Fruit fly (Drosophila melanogaster) whole organism, embryonic: ENCODE measurements around the gene CG15019.

Experiments
- Antp ChIP-seq: fragments of 200-800 bp; sonication (Bioruptor generic); optimal IDR thresholded peaks from 3 replicates; lab custom pipeline; 2016; ENCODE audit warnings: missing biosample characterization, missing genetic modification characterization
- Asciz ChIP-seq: fragments of 200-800 bp; sonication (Bioruptor generic); optimal IDR thresholded peaks from 2 replicates; lab custom pipeline; 2017; ENCODE audit warnings: missing biosample characterization, mild to moderate bottlenecking, missing genetic modification characterization, missing genetic modification reagents
- Bgb ChIP-seq: fragments of 200-800 bp; sonication (Bioruptor generic); IDR thresholded peaks from 2 replicates; pipeline ENCODE4 v1.3.6; 2022; ENCODE audit warnings: missing biosample characterization, missing genetic modification characterization; ENCODE audit not compliant: partially characterized antibody
- BtbVII ChIP-seq: fragments of 200-800 bp; sonication (Bioruptor generic); optimal IDR thresholded peaks from 3 replicates; lab custom pipeline; 2017; ENCODE audit warnings: missing biosample characterization, mild to moderate bottlenecking, missing genetic modification characterization
- CG10147 ChIP-seq: fragments of 200-800 bp; sonication (Bioruptor generic); optimal IDR thresholded peaks from 2 replicates; lab custom pipeline; 2019; ENCODE audit warnings: missing biosample characterization, mild to moderate bottlenecking, missing genetic modification characterization, moderate library complexity
- CG10565 ChIP-seq: fragments of 200-800 bp; sonication (Bioruptor generic); optimal IDR thresholded peaks from 3 replicates; lab custom pipeline; 2016; ENCODE audit warnings: missing biosample characterization, mild to moderate bottlenecking, missing genetic modification characterization
- CG10959 ChIP-seq: fragments of 200-800 bp; sonication (Bioruptor generic); IDR thresholded peaks from 2 replicates; pipeline ENCODE4 v1.3.6; 2022; ENCODE audit warnings: missing biosample characterization, missing genetic modification characterization
- CG13296 ChIP-seq: fragments of 200-800 bp; sonication (Bioruptor generic); optimal IDR thresholded peaks from 3 replicates; lab custom pipeline; 2018; ENCODE audit warnings: missing biosample characterization, mild to moderate bottlenecking, missing genetic modification characterization
- CG13894 ChIP-seq: fragments of 200-800 bp; sonication (Bioruptor generic); optimal IDR thresholded peaks from 3 replicates; lab custom pipeline; 2018; ENCODE audit warnings: missing biosample characterization, mild to moderate bottlenecking, missing genetic modification characterization, moderate library complexity
- CG1647 ChIP-seq: fragments of 200-800 bp; sonication (Bioruptor generic); optimal IDR thresholded peaks from 3 replicates; lab custom pipeline; 2016; ENCODE audit warnings: missing biosample characterization, missing genetic modification characterization
- CG17328 ChIP-seq: fragments of 200-800 bp; sonication (Bioruptor generic); IDR thresholded peaks from 2 replicates; pipeline ENCODE4 v1.3.6; 2022; ENCODE audit warnings: missing biosample characterization, missing genetic modification characterization
- CG17802 ChIP-seq: fragments of 200-800 bp; sonication (Bioruptor generic); optimal IDR thresholded peaks from 2 replicates; lab custom pipeline; 2018; ENCODE audit warnings: missing biosample characterization, mild to moderate bottlenecking, missing genetic modification characterization, moderate library complexity
- CG1792 ChIP-seq: fragments of 200-800 bp; sonication (Bioruptor generic); optimal IDR thresholded peaks from 2 replicates; lab custom pipeline; 2016; ENCODE audit warnings: missing biosample characterization, missing genetic modification characterization
- CG2116 ChIP-seq: fragments of 200-800 bp; sonication (Bioruptor generic); optimal IDR thresholded peaks from 3 replicates; lab custom pipeline; 2018; ENCODE audit warnings: missing biosample characterization, mild to moderate bottlenecking, missing genetic modification characterization
- CG30403 ChIP-seq: fragments of 200-800 bp; sonication (Bioruptor generic); optimal IDR thresholded peaks from 3 replicates; lab custom pipeline; 2016; ENCODE audit warnings: missing biosample characterization, missing genetic modification characterization
- CG3281 ChIP-seq: fragments of 200-800 bp; sonication (Bioruptor generic); optimal IDR thresholded peaks from 3 replicates; lab custom pipeline; 2017; ENCODE audit warnings: missing biosample characterization, mild to moderate bottlenecking, missing genetic modification characterization
- CG34422 ChIP-seq: fragments of 200-800 bp; sonication (Bioruptor generic); IDR thresholded peaks from 3 replicates; pipeline ENCODE4 v1.3.6; 2022; ENCODE audit warnings: missing biosample characterization, missing genetic modification characterization
- CG4424 ChIP-seq: fragments of 200-800 bp; sonication (Bioruptor generic); optimal IDR thresholded peaks from 3 replicates; lab custom pipeline; 2016; ENCODE audit warnings: missing biosample characterization, missing genetic modification characterization
- CG4707 ChIP-seq: fragments of 200-800 bp; sonication (Bioruptor generic); optimal IDR thresholded peaks from 2 replicates; lab custom pipeline; 2018; ENCODE audit warnings: missing biosample characterization, mild to moderate bottlenecking, missing genetic modification characterization, moderate library complexity
- CG4854 ChIP-seq: fragments of 200-800 bp; sonication (Bioruptor generic); optimal IDR thresholded peaks from 2 replicates; lab custom pipeline; 2016; ENCODE audit warnings: missing biosample characterization, missing genetic modification characterization, inconsistent platforms
- CG6175 ChIP-seq: fragments of 200-800 bp; sonication (Bioruptor generic); IDR thresholded peaks from 3 replicates; pipeline ENCODE4 v1.3.6; 2022; ENCODE audit warnings: missing biosample characterization, missing genetic modification characterization
- CG8478 ChIP-seq: fragments of >200 bp; optimal IDR thresholded peaks from 2 replicates; lab custom pipeline; 2018
- Dad ChIP-seq: fragments of 200-800 bp; sonication (Bioruptor generic); optimal IDR thresholded peaks from 3 replicates; lab custom pipeline; 2016; ENCODE audit warnings: missing biosample characterization, missing genetic modification characterization
- Elba2 ChIP-seq: fragments of 200-800 bp; sonication (Bioruptor generic); optimal IDR thresholded peaks from 3 replicates; lab custom pipeline; 2016; ENCODE audit warnings: missing biosample characterization, missing genetic modification characterization
- H15 ChIP-seq: fragments of 200-800 bp; sonication (Bioruptor generic); IDR thresholded peaks from 3 replicates; pipeline ENCODE4 v1.3.6; 2022; ENCODE audit warnings: missing biosample characterization, missing genetic modification characterization
- Hand ChIP-seq: fragments of 200-800 bp; sonication (Bioruptor generic); optimal IDR thresholded peaks from 2 replicates; lab custom pipeline; 2017; ENCODE audit warnings: mild to moderate bottlenecking, missing biosample characterization, missing genetic modification reagents, missing genetic modification characterization
- Jarid2 ChIP-seq: fragments of 200-800 bp; sonication (Bioruptor generic); optimal IDR thresholded peaks from 3 replicates; lab custom pipeline; 2017; ENCODE audit warnings: mild to moderate bottlenecking, missing biosample characterization, missing genetic modification reagents, missing genetic modification characterization
- Mad ChIP-seq: fragments of 200-800 bp; sonication (Bioruptor generic); optimal IDR thresholded peaks from 2 replicates; lab custom pipeline; 2016; ENCODE audit warnings: missing biosample characterization, missing genetic modification characterization
- Myb ChIP-seq: fragments of 200-800 bp; sonication (Bioruptor generic); optimal IDR thresholded peaks from 2 replicates; lab custom pipeline; 2016; ENCODE audit warnings: missing biosample characterization, missing genetic modification characterization
- NC2β ChIP-seq: fragments of 200-800 bp; sonication (Bioruptor generic); optimal IDR thresholded peaks from 2 replicates; lab custom pipeline; 2016; ENCODE audit warnings: missing biosample characterization, missing genetic modification characterization
- Poxn ChIP-seq: fragments of 200-800 bp; sonication (Bioruptor generic); IDR thresholded peaks from 2 replicates; pipeline ENCODE4 v1.3.6; 2022; ENCODE audit warnings: missing biosample characterization, missing genetic modification characterization
- Spps ChIP-seq: fragments of 200-800 bp; sonication (Bioruptor generic); optimal IDR thresholded peaks from 2 replicates; lab custom pipeline; 2018; ENCODE audit warnings: missing biosample characterization, mild to moderate bottlenecking, missing genetic modification characterization
- ab ChIP-seq: fragments of 200-800 bp; sonication (Bioruptor generic); optimal IDR thresholded peaks from 2 replicates; lab custom pipeline; 2016; ENCODE audit warnings: missing biosample characterization, missing genetic modification characterization
- az2 ChIP-seq: fragments of 200-800 bp; sonication (Bioruptor generic); optimal IDR thresholded peaks from 3 replicates; lab custom pipeline; 2016; ENCODE audit warnings: missing biosample characterization, missing genetic modification characterization
- dpn ChIP-seq, 2 experiments: fragments of 200-800 bp; sonication (Bioruptor generic); optimal IDR thresholded peaks; 3 replicates each; lab custom pipeline; 2016; ENCODE audit warnings: missing biosample characterization in 2 of 2, missing genetic modification characterization in 2 of 2
- ewg ChIP-seq: fragments of 200-800 bp; sonication (Bioruptor generic); optimal IDR thresholded peaks from 3 replicates; lab custom pipeline; 2017; ENCODE audit warnings: mild to moderate bottlenecking, missing biosample characterization, missing genetic modification reagents, missing genetic modification characterization
- fu2 ChIP-seq: fragments of 200-800 bp; sonication (Bioruptor generic); optimal IDR thresholded peaks from 2 replicates; lab custom pipeline; 2016; ENCODE audit warnings: missing biosample characterization, missing genetic modification characterization
- ham ChIP-seq: fragments of 200-800 bp; sonication (Bioruptor generic); IDR thresholded peaks from 2 replicates; pipeline ENCODE4 v1.3.6; 2022; ENCODE audit warnings: missing biosample characterization, missing genetic modification characterization
- hb ChIP-seq: fragments of 200-800 bp; sonication (Bioruptor generic); IDR thresholded peaks from 3 replicates; pipeline ENCODE4 v1.3.6; 2022; ENCODE audit warnings: missing biosample characterization, missing genetic modification characterization; ENCODE audit not compliant: partially characterized antibody
- hkb ChIP-seq, 2 experiments: fragments of 200-800 bp in 1 of 2; fragments of >200 bp in 1 of 2; sonication (Bioruptor generic) in 1 of 2; IDR thresholded peaks in 1 of 2; optimal IDR thresholded peaks in 1 of 2; 2 replicates each; pipeline versions ENCODE4 v1.3.6 to Lab custom; 2017 to 2022; ENCODE audit warnings: missing biosample characterization in 1 of 2, missing genetic modification characterization in 1 of 2
- lbe ChIP-seq: fragments of 200-800 bp; sonication (Bioruptor generic); optimal IDR thresholded peaks from 2 replicates; lab custom pipeline; 2016; ENCODE audit warnings: missing biosample characterization, mild to moderate bottlenecking, missing genetic modification characterization
- luna ChIP-seq: fragments of 200-800 bp; sonication (Bioruptor generic); optimal IDR thresholded peaks from 2 replicates; lab custom pipeline; 2016; ENCODE audit warnings: missing biosample characterization, missing genetic modification characterization
- maf-S ChIP-seq: fragments of 200-800 bp; sonication (Bioruptor generic); optimal IDR thresholded peaks from 2 replicates; lab custom pipeline; 2016; ENCODE audit warnings: missing biosample characterization, missing genetic modification characterization
- pzg ChIP-seq: fragments of 200-800 bp; sonication (Bioruptor generic); optimal IDR thresholded peaks from 3 replicates; lab custom pipeline; 2018; ENCODE audit warnings: missing biosample characterization, mild to moderate bottlenecking, missing genetic modification characterization, moderate library complexity
- repo ChIP-seq: fragments of 200-800 bp; sonication (Bioruptor generic); optimal IDR thresholded peaks from 2 replicates; lab custom pipeline; 2016; ENCODE audit warnings: missing biosample characterization, missing genetic modification characterization
- ro ChIP-seq: fragments of 200-800 bp; sonication (Bioruptor generic); IDR thresholded peaks from 2 replicates; pipeline ENCODE4 v1.3.6; 2022; ENCODE audit warnings: missing biosample characterization, missing genetic modification characterization
- scrt ChIP-seq: fragments of 200-800 bp; sonication (Bioruptor generic); optimal IDR thresholded peaks from 2 replicates; lab custom pipeline; 2018; ENCODE audit warnings: missing biosample characterization, mild to moderate bottlenecking, missing genetic modification characterization, moderate library complexity
- sqz ChIP-seq: fragments of 200-800 bp; sonication (Bioruptor generic); optimal IDR thresholded peaks from 3 replicates; lab custom pipeline; 2018; ENCODE audit warnings: missing biosample characterization, mild to moderate bottlenecking, missing genetic modification characterization
- tll ChIP-seq, 2 experiments: fragments of 200-800 bp in 1 of 2; fragments of >200 bp in 1 of 2; sonication (Bioruptor generic) in 1 of 2; optimal IDR thresholded peaks; 2 replicates each; lab custom pipeline; 2017 to 2019; ENCODE audit warnings: missing biosample characterization in 2 of 2, missing genetic modification characterization in 2 of 2, mild to moderate bottlenecking in 1 of 2, moderate library complexity in 1 of 2
- wdn ChIP-seq: fragments of 200-800 bp; sonication (Bioruptor generic); IDR thresholded peaks from 2 replicates; pipeline ENCODE4 v1.3.6; 2022; ENCODE audit warnings: missing biosample characterization, missing genetic modification characterization
- yki ChIP-seq: fragments of >200 bp; optimal IDR thresholded peaks from 3 replicates; lab custom pipeline; 2018
- zfh1 ChIP-seq: fragments of 200-800 bp; sonication (Bioruptor generic); IDR thresholded peaks from 3 replicates; pipeline ENCODE4 v1.3.6; 2022; ENCODE audit warnings: missing biosample characterization, missing genetic modification characterization

The CG15019 gene

dm6 chr3L:4380231-4380645, 25.6 kb downstream of the CG15019 start, which contains the start of gene DopEcR (continued):
- no peak for TF ChIP-seq tll (GFP tag; optimal IDR thresholded peaks at IDR 0.05; lab: Kevin White, UChicago)
- TF ChIP-seq BtbVII (GFP tag; lab: Kevin White, UChicago) = peak; percentile 38
- no peak for TF ChIP-seq Spps (tag; lab: Kevin White, UChicago)
- no peak for TF ChIP-seq ham (GFP tag; lab: Robert Waterston, UW)
- TF ChIP-seq az2 (GFP tag; lab: Kevin White, UChicago) = no peak
- peak; percentile 64 for TF ChIP-seq Asciz
- TF ChIP-seq yki (lab: Kevin White, UChicago) = peak; percentile 55
- TF ChIP-seq CG10147 = peak; percentile 33
- TF ChIP-seq CG17802 (tag; lab: Kevin White, UChicago) = no peak
- TF ChIP-seq CG8478 (lab: Kevin White, UChicago) = no peak
- no peak for TF ChIP-seq ro (GFP tag; lab: Robert Waterston, UW)
- TF ChIP-seq Myb = no peak
- no peak for TF ChIP-seq wdn (GFP tag; lab: Robert Waterston, UW)
- no peak for TF ChIP-seq CG1647
- no peak for TF ChIP-seq CG13894
- 0 out of 3 replicates have a peak, but pooled peaks have one; percentile 53 for TF ChIP-seq CG6175 (GFP tag; lab: Robert Waterston, UW)
- TF ChIP-seq CG4854 (GFP tag; lab: Kevin White, UChicago) = no peak
- no peak for TF ChIP-seq CG10959
- TF ChIP-seq sqz = no peak
- TF ChIP-seq H15 = no peak
- TF ChIP-seq Mad (GFP tag; lab: Kevin White, UChicago) = no peak
- peak; percentile 91 for TF ChIP-seq Jarid2 (GFP tag; lab: Kevin White, UChicago)
- peak; percentile 67 for TF ChIP-seq ewg (GFP tag; lab: Kevin White, UChicago)
- TF ChIP-seq CG4424 (GFP tag; lab: Kevin White, UChicago) = no peak
- no peak for TF ChIP-seq hb (GFP tag; lab: Robert Waterston, UW)
- no peak for TF ChIP-seq CG10565 (GFP tag; lab: Kevin White, UChicago)
- no peak for TF ChIP-seq CG1792
- peak; percentile 21 for TF ChIP-seq CG4707 (GFP tag; lab: Kevin White, UChicago)
- no peak for TF ChIP-seq maf-S (GFP tag; lab: Kevin White, UChicago)
- TF ChIP-seq CG3281 = no peak
- no peak for TF ChIP-seq Dad
- TF ChIP-seq Elba2 = no peak
- peak; percentile 95 for TF ChIP-seq scrt (GFP tag; lab: Kevin White, UChicago)
- no peak for TF ChIP-seq CG2116
- no peak for TF ChIP-seq NC2β (GFP tag; lab: Kevin White, UChicago)
- TF ChIP-seq fu2 (GFP tag; lab: Kevin White, UChicago) = no peak
- TF ChIP-seq luna (GFP tag; lab: Kevin White, UChicago) = no peak
- peak; percentile 47 for TF ChIP-seq Hand (GFP tag; lab: Kevin White, UChicago)
- no peak for TF ChIP-seq hkb (optimal IDR thresholded peaks at IDR 0.05; lab: Kevin White, UChicago)
- peak; percentile 52 for TF ChIP-seq hkb (GFP tag; IDR thresholded peaks at IDR 0.05; lab: Robert Waterston, UW)
- TF ChIP-seq Poxn (GFP tag; lab: Robert Waterston, UW) = no peak
- no peak for TF ChIP-seq zfh1 (GFP tag; lab: Robert Waterston, UW)
- no peak for TF ChIP-seq Antp (GFP tag; lab: Kevin White, UChicago)
- TF ChIP-seq CG30403 = no peak
- no peak for TF ChIP-seq CG17328
- peak; percentile 40 for TF ChIP-seq CG13296 (GFP tag; lab: Kevin White, UChicago)
- TF ChIP-seq repo (GFP tag; lab: Kevin White, UChicago) = peak; percentile 10
- no peak for TF ChIP-seq pzg (GFP tag; lab: Kevin White, UChicago)
- TF ChIP-seq Bgb (GFP tag; lab: Robert Waterston, UW) = peak; percentile 20; the same call in 1 of the 2 replicates
- no peak for TF ChIP-seq lbe (GFP tag; lab: Kevin White, UChicago)
- no peak; the same call in 2 of the 3 replicates for TF ChIP-seq CG34422 (GFP tag; lab: Robert Waterston, UW)
- TF ChIP-seq ab = no peak
- TF ChIP-seq dpn (GFP tag; optimal IDR thresholded peaks at IDR 0.05; lab: Kevin White, UChicago) = no peak
